Worm (Caenorhabditis elegans) whole organism, L3 larva: Measurements from ENCODE around the gene C46F4.3.

ENCODE experiments used
- aly-2 ChIP-seq: fragments of 150-350 bp; optimal IDR thresholded peaks from 2 replicates; lab custom pipeline; 2014; ENCODE audit warnings: missing biosample characterization, missing genetic modification characterization
- egl-27 ChIP-seq: sonication (generic microtip); optimal IDR thresholded peaks from 4 replicates; lab custom pipeline; 2017; ENCODE audit warnings: missing biosample characterization, missing genetic modification reagents, missing genetic modification characterization
- lin-39 ChIP-seq: fragments of 150-350 bp; optimal IDR thresholded peaks from 2 replicates; lab custom pipeline; 2018; ENCODE audit warnings: missing biosample characterization, missing genetic modification reagents, missing genetic modification characterization
- nhr-11 ChIP-seq: fragments of 150-350 bp; optimal IDR thresholded peaks from 2 replicates; lab custom pipeline; 2014; ENCODE audit warnings: missing biosample characterization, missing genetic modification characterization
- unc-62 ChIP-seq: fragments of 150-350 bp; sonication (generic microtip); optimal IDR thresholded peaks from 4 replicates; lab custom pipeline; 2014; ENCODE audit warnings: missing biosample characterization, missing genetic modification reagents, missing genetic modification characterization
- zag-1 ChIP-seq: fragments of 150-350 bp; optimal IDR thresholded peaks from 2 replicates; lab custom pipeline; 2014; ENCODE audit warnings: missing biosample characterization, missing genetic modification characterization

DNA sequence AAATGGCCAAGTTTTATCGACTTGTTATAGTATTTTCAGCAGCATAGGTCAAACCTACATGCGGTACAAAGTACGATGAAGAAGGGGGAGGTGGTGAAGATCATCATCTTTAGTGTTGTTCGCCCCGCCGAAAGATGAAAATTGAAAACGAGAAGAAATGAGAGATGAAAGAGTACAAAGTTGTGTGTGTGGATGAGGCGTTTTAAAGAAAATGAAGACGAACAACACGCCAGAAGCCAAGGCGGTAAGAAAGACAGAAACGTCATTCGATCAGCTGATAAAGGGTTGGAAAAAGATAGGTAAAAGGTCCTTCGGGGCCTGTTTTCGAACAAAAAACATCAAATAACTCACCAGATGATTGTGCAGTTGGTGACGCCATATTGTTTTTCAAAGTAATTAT lies 8.3 kb downstream of the C46F4.3 start:
- TF ChIP-seq unc-62 (GFP tag; lab: Kevin White, UChicago) (no peak), nhr-11 (tag; lab: Kevin White, UChicago) (no peak), lin-39 (tag; lab: Kevin White, UChicago) (no peak), egl-27 (tag; lab: Kevin White, UChicago) (no peak), aly-2 (tag; lab: Kevin White, UChicago) (no peak), zag-1 (no peak)
